Worm (Caenorhabditis elegans) whole organism, L4 larva: ENCODE data around the gene gadr-2.

Source experiments
- ZK546.5 ChIP-seq, 2 experiments: sonication (generic microtip); optimal IDR thresholded peaks; 2 replicates each; lab custom pipeline; 2017; ENCODE audit warnings: missing biosample characterization in 2 of 2, missing genetic modification characterization in 2 of 2
- aly-2 ChIP-seq: sonication (generic microtip); optimal IDR thresholded peaks from 2 replicates; lab custom pipeline; 2018; ENCODE audit warnings: missing biosample characterization, missing genetic modification characterization
- ama-1 ChIP-seq: fragments of 150-350 bp; optimal IDR thresholded peaks from 2 replicates; lab custom pipeline; 2014; ENCODE audit warnings: inconsistent platforms, mixed read lengths
- daf-8 ChIP-seq: fragments of 200-800 bp; sonication (Bioruptor generic); IDR thresholded peaks from 2 replicates; pipeline ENCODE4 v1.3.6; 2022; ENCODE audit warnings: missing genetic modification characterization, missing compliant biosample characterization
- dmd-6 ChIP-seq: fragments of 200-800 bp; sonication (Bioruptor generic); IDR thresholded peaks from 2 replicates; pipeline ENCODE4 v1.3.6; 2022; ENCODE audit warnings: missing genetic modification reagents, missing genetic modification characterization, missing compliant biosample characterization
- dpl-1 ChIP-seq: fragments of 150-350 bp; optimal IDR thresholded peaks from 2 replicates; lab custom pipeline; 2014; ENCODE audit warnings: missing biosample characterization, missing genetic modification reagents, missing genetic modification characterization
- lin-13 ChIP-seq: fragments of 150-350 bp; optimal IDR thresholded peaks from 2 replicates; lab custom pipeline; 2014; ENCODE audit warnings: missing biosample characterization, missing genetic modification reagents, missing genetic modification characterization
- nhr-102 ChIP-seq: sonication (generic microtip); optimal IDR thresholded peaks from 2 replicates; lab custom pipeline; 2016; ENCODE audit warnings: mild to moderate bottlenecking, missing genetic modification characterization, moderate library complexity, missing compliant biosample characterization
- nhr-11 ChIP-seq: fragments of 150-350 bp; optimal IDR thresholded peaks from 2 replicates; lab custom pipeline; 2014; ENCODE audit warnings: missing biosample characterization, missing genetic modification characterization
- nhr-76 ChIP-seq: fragments of 150-350 bp; optimal IDR thresholded peaks from 2 replicates; lab custom pipeline; 2014; ENCODE audit warnings: missing biosample characterization, missing genetic modification characterization
- unc-39 ChIP-seq: sonication (generic microtip); optimal IDR thresholded peaks from 2 replicates; lab custom pipeline; 2017; ENCODE audit warnings: missing biosample characterization, missing genetic modification characterization
- zag-1 ChIP-seq: fragments of 150-350 bp; optimal IDR thresholded peaks from 2 replicates; lab custom pipeline; 2014; ENCODE audit warnings: missing biosample characterization, missing genetic modification characterization

ce11 chrIV:9508612-9509011 lies 23.7 kb upstream of the gadr-2 start, which contains the start of gene ethe-1:
- TF ChIP-seq nhr-11: no peak
- no peak for TF ChIP-seq lin-13 (GFP tag; lab: Kevin White, UChicago)
- TF ChIP-seq nhr-102 (tag; lab: Kevin White, UChicago): no peak
- no peak for TF ChIP-seq ama-1 (lab: Kevin White, UChicago)
- TF ChIP-seq nhr-76 (tag; lab: Kevin White, UChicago): no peak
- TF ChIP-seq aly-2 (tag; lab: Kevin White, UChicago): no peak
- no peak for TF ChIP-seq dpl-1
- TF ChIP-seq zag-1 (tag; lab: Kevin White, UChicago): no peak
- no peak for TF ChIP-seq ZK546.5 (tag; optimal IDR thresholded peaks at IDR 0.05; lab: Kevin White, UChicago)
- TF ChIP-seq daf-8: no peak
- no peak for TF ChIP-seq unc-39 (tag; lab: Kevin White, UChicago)
- no peak for TF ChIP-seq dmd-6
